Fruit fly (Drosophila melanogaster): ENCODE results near the gene Eip74EF.
A peak's percentile ranks its signal among the peaks of the same experiment; 100 is the strongest.

The Eip74EF gene

dm6 chr3L:17659268-17659589 is 40.1 kb upstream of the Eip74EF start (continued):
- TF ChIP-seq CG10321 (GFP tag; IDR thresholded peaks at IDR 0.05), result no peak
- no peak for TF ChIP-seq CG1233 (GFP tag; optimal IDR thresholded peaks at IDR 0.05)

- TF ChIP-seq Ets97D (GFP tag; optimal IDR thresholded peaks at IDR 0.05) (peak; percentile 66), kah (GFP tag; optimal IDR thresholded peaks at IDR 0.05) (peak; percentile 47), dimm (GFP tag; IDR thresholded peaks at IDR 0.05) (peak; percentile 84), CG11560 (tag; IDR thresholded peaks at IDR 0.05) (peak; percentile 82), ken (GFP tag; IDR thresholded peaks at IDR 0.05) (peak; percentile 92), eve (GFP tag; optimal IDR thresholded peaks at IDR 0.05) (peak in 1 of 2 experiments; percentile 94), Jarid2 (GFP tag; optimal IDR thresholded peaks at IDR 0.05) (peak; percentile 10), sisA (GFP tag; IDR thresholded peaks at IDR 0.05) (peak; percentile 91), Doc3 (GFP tag; IDR thresholded peaks at IDR 0.05; ENCODE audit: partially characterized antibody) (no peak), Usf (GFP tag; optimal IDR thresholded peaks at IDR 0.05) (peak; percentile 45), gt (GFP tag; IDR thresholded peaks at IDR 0.05) (peak; percentile 69; the same call in 1 of the 2 replicates), Fer1 (GFP tag; optimal IDR thresholded peaks at IDR 0.05) (peak; percentile 83), CG42726 (GFP tag; IDR thresholded peaks at IDR 0.05; ENCODE audit: partially characterized antibody) (no peak), Nf-YB (GFP tag; optimal IDR thresholded peaks at IDR 0.05) (peak; percentile 62), Asciz (GFP tag; optimal IDR thresholded peaks at IDR 0.05) (peak; percentile 82), zen2 (GFP tag; IDR thresholded peaks at IDR 0.05; ENCODE audit: partially characterized antibody) (no peak), Ada2b (GFP tag; IDR thresholded peaks at IDR 0.05) (peak; percentile 91), CG11695 (GFP tag; IDR thresholded peaks at IDR 0.05) (peak; percentile 90), abd-A (tag; optimal IDR thresholded peaks at IDR 0.05) (peak; percentile 78), nerfin-2 (GFP tag; IDR thresholded peaks at IDR 0.05; ENCODE audit: partially characterized antibody) (no peak), CTCF (GFP tag; optimal IDR thresholded peaks at IDR 0.05) (peak; percentile 41), Meics (GFP tag; optimal IDR thresholded peaks at IDR 0.05) (peak; percentile 89), CG34422 (GFP tag; IDR thresholded peaks at IDR 0.05) (peak; percentile 91), Fer3 (tag; optimal IDR thresholded peaks at IDR 0.05) (peak; percentile 93), CG30020 (tag; optimal IDR thresholded peaks at IDR 0.05) (peak; percentile 6), schlank (tag; optimal IDR thresholded peaks at IDR 0.05) (peak; percentile 92), CG10147 (GFP tag; optimal IDR thresholded peaks at IDR 0.05) (peak; percentile 84), Side (GFP tag; optimal IDR thresholded peaks at IDR 0.05) (peak; percentile 90), CG2678 (tag; optimal IDR thresholded peaks at IDR 0.05) (peak; percentile 88), CG10462 (GFP tag; optimal IDR thresholded peaks at IDR 0.05) (peak; percentile 68), bowl (GFP tag; IDR thresholded peaks at IDR 0.05) (peak; percentile 78), CG3995 (GFP tag; optimal IDR thresholded peaks at IDR 0.05) (peak; percentile 60), Dll (GFP tag; IDR thresholded peaks at IDR 0.05; ENCODE audit: partially characterized antibody) (no peak), psq (GFP tag; optimal IDR thresholded peaks at IDR 0.05) (peak; percentile 53), hkb (optimal IDR thresholded peaks at IDR 0.05) (no peak), hkb (GFP tag; IDR thresholded peaks at IDR 0.05) (peak; percentile 91), CG4730 (GFP tag; IDR thresholded peaks at IDR 0.05) (peak; percentile 86), tio (GFP tag; optimal IDR thresholded peaks at IDR 0.05) (peak; percentile 70), CG2129 (GFP tag; IDR thresholded peaks at IDR 0.05; ENCODE audit: partially characterized antibody) (no peak), CG14014 (GFP tag; IDR thresholded peaks at IDR 0.05) (peak; percentile 92), CG12744 (GFP tag; optimal IDR thresholded peaks at IDR 0.05) (peak; percentile 80), ci (GFP tag; IDR thresholded peaks at IDR 0.05) (peak; percentile 97), nau (GFP tag; optimal IDR thresholded peaks at IDR 0.05) (peak; percentile 78), tll (GFP tag; optimal IDR thresholded peaks at IDR 0.05) (no peak), CG8359 (GFP tag; optimal IDR thresholded peaks at IDR 0.05; ENCODE audit: borderline replicate concordance) (peak; percentile 46), Nf-YA (GFP tag; IDR thresholded peaks at IDR 0.05) (peak; percentile 76)
These were observed 39.5 kb upstream of the Eip74EF start for dm6 chr3L:17658423-17659267.
